Fruit fly (Drosophila melanogaster): ENCODE results near the gene CG33299.

The CG33299 gene

DNA sequence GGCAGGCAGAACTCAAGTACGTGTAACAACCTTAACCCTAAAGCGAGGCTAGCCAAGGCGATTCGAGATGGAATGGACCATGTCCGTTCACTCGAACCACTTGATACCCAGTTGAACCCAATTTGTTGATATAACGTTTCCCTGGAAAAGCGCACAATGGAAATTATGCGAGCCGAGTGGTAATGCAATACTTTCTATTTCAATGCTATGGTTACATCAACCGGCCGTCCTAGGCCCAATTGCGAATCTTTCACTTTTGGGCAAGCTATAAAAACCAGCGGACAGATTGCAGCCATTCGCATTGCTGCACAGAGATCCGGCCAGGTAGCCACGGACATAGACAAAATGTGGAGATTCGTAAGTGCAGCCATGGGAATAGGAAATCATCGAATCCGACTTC lies at the start of gene CG33299:
CG33299 (plus strand) TSS at position 301 of the 400 bp plus-strand sequence.
- TF ChIP-seq noc (tag; optimal IDR thresholded peaks at IDR 0.05): no peak

DNA sequence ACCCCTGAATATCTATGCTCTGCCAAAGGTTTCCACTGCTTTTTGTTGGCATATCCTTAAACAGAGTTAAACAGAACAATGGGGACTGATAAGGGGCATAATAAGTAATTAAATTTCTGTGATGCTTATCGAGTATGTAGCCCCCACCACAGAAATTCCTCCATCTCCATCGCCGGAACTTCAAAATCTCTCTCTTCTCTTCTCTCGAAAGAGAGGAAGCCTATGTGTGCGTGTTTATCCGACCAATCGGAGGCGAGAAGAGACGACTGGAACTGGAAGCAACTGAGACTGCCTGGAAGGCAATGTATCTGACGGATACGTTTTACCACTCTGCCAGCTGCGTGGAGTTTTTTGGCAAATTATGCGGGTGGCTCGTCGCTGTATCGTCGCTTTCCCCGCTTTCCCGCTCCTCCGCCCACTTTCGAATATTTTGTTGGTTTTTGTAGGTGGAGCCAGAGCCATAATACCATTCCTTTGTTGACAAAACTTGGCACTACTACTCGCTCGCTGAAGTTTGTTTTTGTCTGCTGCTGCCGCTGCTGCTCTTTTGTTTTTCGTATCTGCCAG lies 48.3 kb upstream of the CG33299 start, which contains the start of gene gcm2:
gcm2 (plus strand) TSS at position 566 of the 567 bp plus-strand sequence.
- TF ChIP-seq noc (tag; optimal IDR thresholded peaks at IDR 0.05): no peak

DNA sequence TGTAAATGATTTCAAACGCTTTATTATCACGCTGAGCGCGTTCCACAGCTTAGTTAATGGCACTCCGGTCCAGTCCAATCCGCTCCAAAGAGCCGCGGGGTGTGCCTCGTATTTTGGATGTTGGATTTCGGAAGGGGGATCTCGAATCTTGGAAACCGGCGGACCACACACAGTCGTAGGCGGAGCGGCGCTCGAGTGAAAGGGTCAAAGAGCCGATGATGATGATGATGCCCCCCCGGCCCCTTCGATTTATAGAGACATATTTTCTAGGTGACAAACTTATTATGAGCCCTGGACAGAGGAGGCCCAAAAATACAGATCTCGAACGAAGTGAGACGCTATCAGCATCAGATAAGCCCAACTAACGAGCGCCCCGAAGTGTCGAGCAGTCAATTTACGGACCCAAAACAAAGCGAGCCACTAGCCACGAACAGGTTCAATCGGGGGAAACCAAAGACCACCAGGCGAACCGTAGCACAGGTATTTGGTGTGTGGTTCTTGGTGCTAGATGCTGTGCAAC lies 47.0 kb upstream of the CG33299 start:
- no peak for TF ChIP-seq noc (tag; optimal IDR thresholded peaks at IDR 0.05)

DNA sequence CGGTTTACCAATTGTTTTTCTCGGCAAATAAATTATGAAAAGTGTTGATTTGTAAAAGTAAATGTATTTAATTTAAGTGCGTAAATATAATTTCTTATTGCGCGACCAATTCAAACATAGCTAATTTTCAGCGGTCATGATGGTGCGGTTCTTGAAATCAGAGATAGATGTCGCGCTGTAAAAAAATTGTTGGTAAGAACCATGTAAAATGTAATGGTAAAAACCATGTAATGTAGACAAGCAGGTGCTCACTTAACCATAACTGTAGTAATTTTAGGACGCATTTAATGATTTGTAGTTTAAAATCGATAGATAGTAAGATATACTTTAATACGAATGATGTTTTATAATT lies 43.8 kb upstream of the CG33299 start:
- TF ChIP-seq noc (tag; optimal IDR thresholded peaks at IDR 0.05): no peak

DNA sequence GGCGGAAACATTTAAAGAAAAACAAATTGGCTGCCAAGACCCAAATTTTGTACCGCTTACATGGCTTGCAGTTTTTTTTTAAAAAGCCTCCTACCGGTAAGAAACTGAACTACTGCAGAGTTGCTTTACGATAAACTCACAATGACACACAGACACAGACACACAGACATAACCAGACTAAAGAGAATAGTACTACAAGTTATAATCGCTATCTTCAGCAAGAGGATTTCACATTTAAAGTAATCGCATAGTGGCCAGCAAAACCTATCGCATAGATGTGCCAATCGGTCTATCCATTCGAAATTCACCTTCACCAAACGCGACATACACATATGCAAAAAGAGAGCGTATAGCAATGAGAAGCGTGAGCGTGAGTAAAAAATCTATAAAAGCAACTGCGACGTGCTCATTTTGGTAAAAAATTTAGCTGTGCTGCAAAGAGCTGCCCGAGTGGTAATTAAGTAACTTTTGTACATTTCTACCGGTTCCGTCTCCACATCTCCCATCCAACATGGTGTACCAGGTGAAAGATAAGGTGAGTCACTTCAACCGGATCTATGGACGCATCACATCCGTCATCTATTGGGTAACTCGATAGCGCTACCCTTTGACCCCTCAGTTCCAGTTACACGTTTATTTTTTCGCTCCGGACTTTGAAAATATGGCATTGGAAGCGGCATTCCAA lies 43.3 kb upstream of the CG33299 start, which contains the start of gene Trx2:
Trx2 (plus strand) TSS at position 161 of the 685 bp plus-strand sequence.
- peak; percentile 33 for TF ChIP-seq noc (tag; optimal IDR thresholded peaks at IDR 0.05)

DNA sequence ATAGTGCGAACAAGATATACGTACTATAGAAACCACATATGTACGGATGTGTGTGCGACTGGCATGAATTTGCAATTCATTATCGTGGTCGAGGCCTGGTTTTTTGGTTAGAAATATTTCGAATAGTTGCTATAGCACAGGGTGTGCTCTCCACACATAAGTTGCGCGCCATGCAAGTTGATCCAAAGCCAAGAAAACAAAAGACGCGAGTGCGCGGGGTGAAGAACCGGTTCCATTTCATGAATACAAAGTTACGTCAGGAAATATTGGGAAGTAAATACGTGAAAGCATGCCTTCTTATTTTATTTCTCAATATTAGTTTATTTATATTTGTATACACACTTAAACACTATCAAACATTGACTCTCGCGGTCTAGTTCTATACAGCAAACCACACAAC lies 42.5 kb upstream of the CG33299 start:
- TF ChIP-seq noc (tag; optimal IDR thresholded peaks at IDR 0.05): no peak

DNA sequence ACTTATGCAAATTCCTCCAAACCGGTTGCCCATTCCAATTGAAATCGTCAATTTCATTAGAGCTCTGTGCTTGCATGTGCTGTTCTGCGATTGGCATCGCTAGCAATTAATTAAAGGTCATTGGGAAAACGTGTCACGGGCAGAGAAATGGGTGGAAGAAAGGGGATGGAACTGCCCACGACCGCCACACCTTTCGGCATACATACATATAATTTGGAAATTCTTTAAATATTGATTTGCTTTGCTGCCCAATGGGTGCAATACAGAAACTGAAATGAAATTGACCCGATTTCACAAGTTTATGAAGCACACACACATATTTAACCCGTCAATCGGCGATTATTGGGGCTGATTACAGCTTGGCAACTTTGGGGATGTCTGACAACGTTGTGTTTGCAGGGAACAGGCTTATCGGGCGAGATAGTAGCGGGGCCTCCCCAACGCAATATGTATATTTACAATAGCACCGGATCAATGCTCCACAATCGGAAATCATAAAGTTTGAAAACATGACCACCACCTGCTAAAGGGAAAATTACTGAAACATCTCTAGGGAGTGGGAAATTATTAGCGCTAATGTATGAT lies 41.6 kb upstream of the CG33299 start:
- TF ChIP-seq noc (tag; optimal IDR thresholded peaks at IDR 0.05): no peak

DNA sequence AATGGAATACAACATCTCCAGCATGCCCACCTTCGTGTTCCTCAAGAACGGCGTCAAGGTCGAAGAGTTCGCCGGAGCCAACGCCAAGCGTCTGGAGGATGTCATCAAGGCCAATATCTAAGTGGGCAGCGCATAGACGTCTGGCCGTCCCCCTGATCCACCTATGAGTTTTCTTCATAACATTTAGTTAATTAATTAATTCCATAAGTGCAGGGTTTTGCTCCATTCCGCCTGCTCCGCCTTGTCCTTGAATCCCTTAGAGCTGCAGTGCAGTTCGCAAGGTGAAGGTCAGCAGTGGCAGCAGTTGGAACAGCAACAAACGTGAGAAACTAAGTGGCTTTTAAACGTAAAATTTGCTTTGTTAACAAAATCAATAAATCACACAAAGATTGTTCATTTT lies 40.8 kb upstream of the CG33299 start:
- no peak for TF ChIP-seq noc (tag; optimal IDR thresholded peaks at IDR 0.05)

DNA sequence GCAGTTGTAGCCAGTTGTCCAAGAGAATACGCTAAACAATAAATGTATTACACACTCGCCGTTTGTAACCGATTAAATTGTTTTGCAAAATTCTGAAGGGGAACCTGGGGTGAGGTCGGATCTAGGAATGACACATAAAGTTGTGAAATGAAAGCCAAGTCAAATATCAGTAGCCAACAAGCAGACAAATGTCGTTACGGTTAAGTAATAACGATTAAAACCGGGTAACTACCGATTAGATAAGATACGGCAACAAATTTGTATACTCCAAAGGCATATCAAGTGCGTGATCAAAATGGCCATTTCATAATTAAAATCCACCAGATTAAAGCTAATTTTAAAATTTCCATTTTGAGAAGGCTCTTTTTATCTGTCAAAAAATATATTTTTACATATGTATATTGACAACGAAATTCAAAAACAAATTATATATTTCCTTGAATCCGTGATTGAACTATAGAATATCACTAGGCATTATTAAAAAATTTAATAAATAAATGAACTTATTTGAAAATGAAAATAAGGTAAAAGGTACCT lies 40.3 kb upstream of the CG33299 start, which contains the start of gene GlcAT-S:
GlcAT-S (plus strand) TSS at position 487 of the 537 bp plus-strand sequence.
- TF ChIP-seq noc (tag; optimal IDR thresholded peaks at IDR 0.05): no peak

DNA sequence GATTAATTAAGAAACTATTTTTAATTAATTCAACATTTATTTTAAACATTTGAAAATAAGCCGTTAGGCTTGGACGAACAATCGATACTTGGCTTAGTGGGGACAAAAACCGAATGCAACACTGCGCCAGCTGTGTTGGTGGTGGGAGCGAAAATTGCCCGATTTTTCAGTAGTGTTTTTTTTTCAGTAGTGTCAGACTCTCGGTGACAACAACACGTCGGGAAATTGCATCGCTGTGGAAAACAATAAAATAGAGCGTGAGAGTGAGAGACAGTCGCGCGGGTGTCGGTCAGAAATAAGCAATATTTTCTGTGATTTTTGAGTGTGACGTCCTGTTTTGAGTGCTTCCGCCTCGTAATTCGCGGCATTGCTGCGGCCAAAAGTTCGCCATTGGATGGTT lies 39.7 kb upstream of the CG33299 start:
- TF ChIP-seq noc (tag; optimal IDR thresholded peaks at IDR 0.05): no peak

DNA sequence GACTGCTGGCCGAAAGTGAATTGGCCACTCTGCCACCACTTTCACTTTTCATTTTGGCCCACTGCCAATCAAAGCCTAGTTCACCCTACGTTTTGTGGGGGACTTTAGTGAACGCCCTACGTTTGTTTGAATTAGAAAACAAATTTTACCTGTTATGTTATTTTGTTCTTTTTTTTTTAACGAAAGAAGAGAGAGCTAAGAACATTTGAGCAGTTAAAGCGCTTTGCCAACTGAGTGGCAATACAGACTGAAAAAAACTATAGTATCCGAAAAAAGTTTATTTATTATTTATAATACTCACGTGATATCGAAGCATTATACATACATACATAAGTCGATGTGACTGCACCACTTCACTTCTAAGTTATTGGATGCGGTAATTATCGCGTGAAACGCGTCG lies 38.5 kb upstream of the CG33299 start:
- TF ChIP-seq noc (tag; optimal IDR thresholded peaks at IDR 0.05): peak; percentile 68

DNA sequence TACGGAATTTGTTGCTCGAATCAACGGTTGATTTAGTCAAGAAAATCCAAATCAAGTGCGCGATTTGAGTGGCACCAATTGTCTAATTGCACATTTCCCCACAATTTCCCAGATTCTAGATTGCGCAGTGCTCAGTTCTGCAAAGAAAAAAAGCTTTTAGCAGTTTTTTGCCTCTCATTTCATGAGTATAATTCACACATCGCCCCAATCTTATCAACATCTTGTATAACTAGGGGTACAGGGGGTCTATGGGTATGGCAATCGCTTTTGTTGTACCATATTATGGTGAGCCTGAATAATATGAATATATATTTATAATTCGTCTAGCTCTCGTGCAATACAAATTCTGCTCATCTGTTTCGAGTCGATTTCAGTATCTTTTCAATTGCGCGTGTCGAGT lies 37.5 kb upstream of the CG33299 start:
- TF ChIP-seq noc (tag; optimal IDR thresholded peaks at IDR 0.05): peak; percentile 27

DNA sequence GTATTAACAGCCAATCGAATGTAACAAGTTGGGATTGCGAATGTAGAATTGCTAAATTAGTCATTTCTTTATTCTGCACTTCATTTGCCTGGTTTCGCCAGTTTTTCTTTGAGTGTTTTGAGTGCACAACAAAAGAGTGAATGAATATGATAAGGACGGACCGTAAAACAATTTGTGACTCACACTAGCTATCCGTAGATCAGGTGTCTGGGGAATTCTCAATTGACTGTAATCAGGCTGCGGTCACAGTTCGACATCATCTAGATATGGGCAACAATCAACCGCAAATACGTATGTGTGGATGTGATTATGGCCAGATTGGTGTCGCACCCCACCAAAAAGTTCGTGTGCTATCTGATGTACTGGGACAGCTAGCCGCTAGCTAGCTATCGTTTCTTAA lies 36.5 kb upstream of the CG33299 start:
- no peak for TF ChIP-seq noc (tag; optimal IDR thresholded peaks at IDR 0.05)

DNA sequence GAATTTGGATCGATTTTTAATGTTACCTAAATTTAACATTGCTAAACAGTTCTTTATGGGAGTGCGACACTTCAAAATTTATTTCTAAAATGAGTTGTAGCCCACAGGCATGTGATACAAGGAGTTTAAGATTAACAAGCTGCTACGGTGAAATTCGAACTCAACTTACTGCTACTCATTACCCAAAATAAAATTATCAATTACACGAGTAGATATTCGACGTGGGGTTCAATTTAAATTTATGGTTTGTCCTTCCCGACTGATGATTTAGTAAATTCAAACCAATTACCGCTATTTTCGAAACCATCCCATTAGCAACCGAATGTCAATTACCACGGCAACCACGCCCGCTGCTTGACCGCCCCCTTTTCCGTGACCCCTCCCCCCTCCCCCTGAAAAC lies 31.2 kb upstream of the CG33299 start, which contains the start of gene CG31882:
CG31882 (minus strand) TSS at position 101 of the 400 bp plus-strand sequence.
- no peak for TF ChIP-seq noc (tag; optimal IDR thresholded peaks at IDR 0.05)

DNA sequence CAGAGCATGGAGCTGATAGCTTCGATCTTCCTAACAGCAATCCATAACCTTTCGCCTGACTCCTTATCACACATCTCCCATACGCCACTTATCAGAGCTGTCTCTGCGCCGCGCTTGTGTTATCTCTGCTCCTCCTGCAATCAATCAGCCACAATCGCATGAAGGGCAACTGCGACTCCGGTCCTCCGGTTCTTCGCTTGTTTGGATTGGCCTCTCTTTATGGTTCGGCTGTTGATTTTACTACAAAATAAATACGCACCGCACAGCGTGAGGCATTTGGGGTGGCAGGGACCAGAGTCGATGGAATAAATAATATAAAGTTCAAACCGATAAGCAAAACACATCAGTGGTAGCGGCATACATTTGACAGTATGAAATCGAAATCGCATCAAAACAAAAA lies 23.3 kb upstream of the CG33299 start:
- TF ChIP-seq noc (tag; optimal IDR thresholded peaks at IDR 0.05): no peak

DNA sequence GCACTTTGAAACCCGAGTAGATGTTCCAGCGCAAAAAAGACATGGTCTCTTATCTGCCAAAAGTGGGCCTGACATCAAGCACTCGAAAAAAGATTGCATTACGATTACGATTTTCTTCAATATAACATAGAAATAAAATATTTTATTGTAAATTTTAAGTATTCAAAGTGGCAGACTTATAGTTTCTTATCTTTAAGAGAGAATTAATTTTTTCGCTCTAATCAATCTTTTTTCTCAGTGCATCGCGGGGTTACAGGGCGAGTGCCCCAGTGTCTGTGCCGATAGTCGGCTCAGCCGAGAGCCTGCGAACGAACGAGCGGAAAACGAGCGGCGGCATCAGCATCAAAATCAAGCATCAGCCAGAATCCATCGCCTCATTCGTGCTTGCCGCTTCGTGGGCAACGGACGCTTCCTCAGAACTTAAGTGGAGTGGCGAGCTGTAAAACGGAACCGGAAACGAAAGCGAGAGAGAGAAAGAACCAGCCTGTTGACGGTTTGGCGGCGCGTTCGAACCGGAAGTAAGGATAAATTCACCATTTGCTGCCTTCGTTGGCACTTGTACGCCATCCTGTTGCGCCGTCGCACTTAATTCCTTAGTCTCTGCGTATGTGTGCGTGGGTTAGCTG lies 22.5 kb upstream of the CG33299 start, which contains the start of gene Apoltp:
Apoltp (plus strand) TSS at position 369 of the 626 bp plus-strand sequence.
- TF ChIP-seq noc (tag; optimal IDR thresholded peaks at IDR 0.05): peak; percentile 84
